Fruit fly (Drosophila melanogaster): ENCODE results near the gene CG42367.

The CG42367 gene

dm6 chr2L:9938631-9939256 is 8.4 kb downstream of the CG42367 start, which contains the start of the genes Datp and CG4619 (continued):
- TF ChIP-seq lilli (GFP tag; optimal IDR thresholded peaks at IDR 0.05) (peak; percentile 51), CG12219 (GFP tag; optimal IDR thresholded peaks at IDR 0.05) (peak; percentile 13), lola (GFP tag; optimal IDR thresholded peaks at IDR 0.05) (no peak), CG7271 (tag; optimal IDR thresholded peaks at IDR 0.05) (no peak), nerfin-2 (GFP tag; IDR thresholded peaks at IDR 0.05; ENCODE audit: partially characterized antibody) (no peak), CG4854 (GFP tag; optimal IDR thresholded peaks at IDR 0.05) (peak; percentile 16), trh (GFP tag; optimal IDR thresholded peaks at IDR 0.05) (no peak), NfI (GFP tag; optimal IDR thresholded peaks at IDR 0.05) (peak; percentile 61), Sin3A (optimal IDR thresholded peaks at IDR 0.05) (peak; percentile 31), CG10543 (GFP tag; optimal IDR thresholded peaks at IDR 0.05) (peak; percentile 29), pita (GFP tag; optimal IDR thresholded peaks at IDR 0.05) (no peak), CrebB (tag; optimal IDR thresholded peaks at IDR 0.05) (no peak), Opbp (GFP tag; IDR thresholded peaks at IDR 0.05; ENCODE audit: partially characterized antibody) (no peak), CG17359 (tag; optimal IDR thresholded peaks at IDR 0.05) (no peak), gce (GFP tag; IDR thresholded peaks at IDR 0.05) (no peak), en (GFP tag; optimal IDR thresholded peaks at IDR 0.05) (no peak), B-H2 (GFP tag; optimal IDR thresholded peaks at IDR 0.05) (peak; percentile 81), CG11456 (GFP tag; IDR thresholded peaks at IDR 0.05) (peak; percentile 74), CG17385 (GFP tag; optimal IDR thresholded peaks at IDR 0.05) (peak; percentile 56), dmrt11E (tag; optimal IDR thresholded peaks at IDR 0.05) (no peak), Ets97D (GFP tag; optimal IDR thresholded peaks at IDR 0.05) (peak; percentile 51), Dref (GFP tag; IDR thresholded peaks at IDR 0.05) (peak; percentile 46), cg (GFP tag; optimal IDR thresholded peaks at IDR 0.05) (no peak), CG12155 (GFP tag; optimal IDR thresholded peaks at IDR 0.05) (peak; percentile 11), sob (GFP tag; IDR thresholded peaks at IDR 0.05) (peak; percentile 87), ara (GFP tag; IDR thresholded peaks at IDR 0.05) (no peak), tap (tag; optimal IDR thresholded peaks at IDR 0.05) (no peak), lov (optimal IDR thresholded peaks at IDR 0.05) (no peak), lov (GFP tag; IDR thresholded peaks at IDR 0.05) (peak; percentile 72; the same call in 1 of the 3 replicates), fd102C (GFP tag; optimal IDR thresholded peaks at IDR 0.05) (no peak), az2 (GFP tag; optimal IDR thresholded peaks at IDR 0.05) (no peak), CG4282 (GFP tag; optimal IDR thresholded peaks at IDR 0.05) (no peak), Fer2 (tag; optimal IDR thresholded peaks at IDR 0.05) (no peak)

- TF ChIP-seq scrt (GFP tag; optimal IDR thresholded peaks at IDR 0.05) (no peak), CG14667 (GFP tag; IDR thresholded peaks at IDR 0.05) (no peak), zf30C (GFP tag; optimal IDR thresholded peaks at IDR 0.05) (no peak), grau (tag; optimal IDR thresholded peaks at IDR 0.05) (peak; percentile 15), CG3281 (GFP tag; optimal IDR thresholded peaks at IDR 0.05) (peak; percentile 2), Fer1 (GFP tag; optimal IDR thresholded peaks at IDR 0.05) (peak; percentile 32), tin (GFP tag; optimal IDR thresholded peaks at IDR 0.05) (no peak), GATAe (GFP tag; conservative IDR thresholded peaks at IDR 0.05) (peak; percentile 89), CG10543 (GFP tag; optimal IDR thresholded peaks at IDR 0.05) (peak; percentile 52), MTF-1 (GFP tag; optimal IDR thresholded peaks at IDR 0.05; ENCODE audit: borderline replicate concordance) (no peak), sima (GFP tag; optimal IDR thresholded peaks at IDR 0.05) (no peak), Drgx (GFP tag; IDR thresholded peaks at IDR 0.05) (no peak), CG13296 (GFP tag; optimal IDR thresholded peaks at IDR 0.05) (peak; percentile 30), Dad (GFP tag; optimal IDR thresholded peaks at IDR 0.05) (no peak), Dek (tag; optimal IDR thresholded peaks at IDR 0.05) (peak; percentile 7), CG12155 (GFP tag; optimal IDR thresholded peaks at IDR 0.05) (peak; percentile 10), CG7839 (tag; optimal IDR thresholded peaks at IDR 0.05) (peak; percentile 14), CG12219 (GFP tag; optimal IDR thresholded peaks at IDR 0.05) (peak; percentile 29), CG12391 (tag; optimal IDR thresholded peaks at IDR 0.05) (no peak), CG11695 (GFP tag; IDR thresholded peaks at IDR 0.05) (no peak), schlank (tag; optimal IDR thresholded peaks at IDR 0.05) (peak; percentile 48)
Observed at dm6 chr2L:9943521-9943920, 13.1 kb downstream of the CG42367 start.

Measured in whole organism, embryonic.